Worm (Caenorhabditis elegans): ENCODE results near the gene B0361.9.

ce11 chrIII:7299466-7299865, at the start of gene B0361.9, which contains the start of gene B0361.14:
- TF ChIP-seq ceh-82 (tag; optimal IDR thresholded peaks at IDR 0.05) (no peak), mdl-1 (tag; optimal IDR thresholded peaks at IDR 0.05) (no peak), nhr-237 (tag; optimal IDR thresholded peaks at IDR 0.05) (no peak), elt-1 (tag; optimal IDR thresholded peaks at IDR 0.05) (no peak), R02D3.7 (tag; optimal IDR thresholded peaks at IDR 0.05) (no peak), pqm-1 (tag; optimal IDR thresholded peaks at IDR 0.05) (no peak), unc-62 (GFP tag; optimal IDR thresholded peaks at IDR 0.05) (no peak), nhr-11 (tag; optimal IDR thresholded peaks at IDR 0.05) (no peak), nhr-12 (tag; optimal IDR thresholded peaks at IDR 0.05) (no peak), egl-27 (tag; optimal IDR thresholded peaks at IDR 0.05) (no peak), hmg-11 (tag; optimal IDR thresholded peaks at IDR 0.05) (no peak), ceh-16 (tag; optimal IDR thresholded peaks at IDR 0.05) (no peak)
